Worm (Caenorhabditis elegans) whole organism, midembryonic: Measurements from ENCODE around the gene folt-1.

Experiments
- T22C8.4 ChIP-seq: fragments of 200-800 bp; sonication (Bioruptor generic); IDR thresholded peaks from 2 replicates; pipeline ENCODE4 v1.3.6; 2022; ENCODE audit warnings: missing genetic modification characterization, missing compliant biosample characterization
- cog-1 ChIP-seq: sonication (generic microtip); optimal IDR thresholded peaks from 2 replicates; lab custom pipeline; 2016; ENCODE audit warnings: missing genetic modification characterization, missing compliant biosample characterization
- flt-1 ChIP-seq: fragments of 200-800 bp; sonication (Bioruptor generic); IDR thresholded peaks from 2 replicates; pipeline ENCODE4 v1.3.6; 2022; ENCODE audit warnings: missing genetic modification characterization, missing compliant biosample characterization
- ref-1 ChIP-seq: fragments of 200-800 bp; sonication (Bioruptor generic); conservative IDR thresholded peaks from 2 replicates; pipeline ENCODE4 v1.3.6; 2022; ENCODE audit warnings: missing genetic modification reagents, missing genetic modification characterization, missing compliant biosample characterization
- tab-1 ChIP-seq: fragments of 200-800 bp; sonication (Bioruptor generic); IDR thresholded peaks from 2 replicates; pipeline ENCODE4 v1.3.6; 2022; ENCODE audit warnings: missing genetic modification characterization, missing compliant biosample characterization

- TF ChIP-seq flt-1 (GFP tag; lab: Robert Waterston, UW) (no peak), T22C8.4 (GFP tag; lab: Robert Waterston, UW) (no peak), cog-1 (tag; lab: Kevin White, UChicago) (no peak), ref-1 (no peak), tab-1 (GFP tag; lab: Robert Waterston, UW) (no peak)
Measured at ce11 chrV:11156589-11156988, 15.3 kb downstream of the folt-1 start.
